Worm (Caenorhabditis elegans) whole organism, L2 larva: Measurements from ENCODE around the gene sbp-1.

Experiments used
- Y55F3AM.14 ChIP-seq: fragments of 200-800 bp; sonication (Bioruptor generic); optimal IDR thresholded peaks from 2 replicates; lab custom pipeline; 2018; ENCODE audit warnings: mild to moderate bottlenecking, missing genetic modification characterization, missing compliant biosample characterization
- blmp-1 ChIP-seq: sonication (generic microtip); optimal IDR thresholded peaks from 2 replicates; lab custom pipeline; 2017; ENCODE audit warnings: missing genetic modification characterization, mild to moderate bottlenecking, missing compliant biosample characterization, antibody characterized with exemption, moderate library complexity; ENCODE audit not compliant: insufficient read depth
- lin-13 ChIP-seq: fragments of 150-350 bp; optimal IDR thresholded peaks from 2 replicates; lab custom pipeline; 2014; ENCODE audit warnings: missing biosample characterization, missing genetic modification reagents, missing genetic modification characterization
- lsy-2 ChIP-seq, 2 experiments: fragments of 150-350 bp in 1 of 2; sonication (generic microtip) in 1 of 2; optimal IDR thresholded peaks; 2 replicates each; lab custom pipeline; 2014 to 2017; ENCODE audit warnings: missing biosample characterization in 2 of 2, missing genetic modification characterization in 2 of 2
- mab-5 ChIP-seq: fragments of 150-350 bp; optimal IDR thresholded peaks from 2 replicates; lab custom pipeline; 2014; ENCODE audit warnings: missing biosample characterization, missing genetic modification characterization
- unc-62 ChIP-seq: fragments of 150-350 bp; optimal IDR thresholded peaks from 2 replicates; lab custom pipeline; 2014; ENCODE audit warnings: missing biosample characterization, missing genetic modification reagents, missing genetic modification characterization
- ztf-1 ChIP-seq: fragments of 200-800 bp; sonication (Bioruptor generic); conservative IDR thresholded peaks from 2 replicates; pipeline ENCODE4 v1.3.6; 2022; ENCODE audit warnings: missing genetic modification characterization, missing compliant biosample characterization

DNA sequence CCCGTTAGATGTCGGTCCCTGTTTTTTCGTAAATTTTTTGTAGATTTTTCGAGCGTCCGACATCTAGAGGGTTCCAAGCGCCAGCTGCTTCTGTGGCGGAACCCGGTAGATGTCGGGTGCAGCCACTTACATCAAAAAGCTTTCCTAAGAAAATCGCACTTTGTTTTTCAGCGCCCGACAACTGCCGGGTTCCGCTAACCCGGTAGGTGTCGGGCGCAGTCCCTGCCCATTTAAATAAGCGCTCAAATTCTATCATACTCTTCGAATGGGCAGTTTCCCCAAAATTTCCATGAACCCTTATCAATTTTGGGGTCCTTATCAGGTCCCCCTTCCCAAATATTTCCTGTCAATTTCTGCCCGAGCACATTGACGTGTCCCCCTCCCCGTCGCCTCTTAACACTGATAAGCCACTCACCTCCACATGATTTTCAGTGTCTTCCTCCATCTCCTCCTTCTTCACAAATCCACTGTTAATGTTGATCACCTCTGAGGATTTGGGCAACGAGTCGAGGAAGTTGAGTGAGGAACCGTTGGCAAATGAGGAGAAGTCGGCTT, 23.1 kb upstream of the sbp-1 start:
- no peak for TF ChIP-seq unc-62 (GFP tag; lab: Kevin White, UChicago)
- TF ChIP-seq blmp-1 (tag; lab: Kevin White, UChicago): no peak
- TF ChIP-seq ztf-1 (GFP tag; lab: Robert Waterston, UW): no peak
- no peak for TF ChIP-seq lin-13 (GFP tag; lab: Kevin White, UChicago)
- TF ChIP-seq lsy-2 (tag; optimal IDR thresholded peaks at IDR 0.05; lab: Kevin White, UChicago): no peak
- no peak for TF ChIP-seq mab-5 (tag; lab: Kevin White, UChicago)
- no peak for TF ChIP-seq Y55F3AM.14
